Worm (Caenorhabditis elegans) whole organism, young adult: Measurements from ENCODE around the gene srg-28.

Experiments used
- B0019.2 ChIP-seq: fragments of 200-800 bp; sonication (Bioruptor generic); conservative IDR thresholded peaks from 2 replicates; pipeline ENCODE4 v1.3.6; 2022; ENCODE audit warnings: missing genetic modification reagents, missing genetic modification characterization, missing compliant biosample characterization
- F33H1.4 ChIP-seq: fragments of 200-800 bp; sonication (Bioruptor generic); IDR thresholded peaks from 2 replicates; pipeline ENCODE4 v1.3.6; 2022; ENCODE audit warnings: missing genetic modification reagents, missing genetic modification characterization, missing compliant biosample characterization
- efl-1 ChIP-seq: fragments of 150-350 bp; optimal IDR thresholded peaks from 2 replicates; lab custom pipeline; 2014; ENCODE audit warnings: missing biosample characterization, missing genetic modification reagents, missing genetic modification characterization
- hmg-1.2 ChIP-seq: fragments of 200-800 bp; sonication (Bioruptor generic); IDR thresholded peaks from 2 replicates; pipeline ENCODE4 v1.3.6; 2022; ENCODE audit warnings: missing genetic modification reagents, missing genetic modification characterization, missing compliant biosample characterization
- pha-4 ChIP-seq: fragments of 150-350 bp; sonication (generic microtip); optimal IDR thresholded peaks from 2 replicates; lab custom pipeline; 2014; ENCODE audit warnings: missing biosample characterization, missing genetic modification reagents, missing genetic modification characterization
- ztf-26 ChIP-seq: sonication (generic microtip); optimal IDR thresholded peaks from 2 replicates; lab custom pipeline; 2017; ENCODE audit warnings: missing genetic modification characterization, missing compliant biosample characterization

DNA sequence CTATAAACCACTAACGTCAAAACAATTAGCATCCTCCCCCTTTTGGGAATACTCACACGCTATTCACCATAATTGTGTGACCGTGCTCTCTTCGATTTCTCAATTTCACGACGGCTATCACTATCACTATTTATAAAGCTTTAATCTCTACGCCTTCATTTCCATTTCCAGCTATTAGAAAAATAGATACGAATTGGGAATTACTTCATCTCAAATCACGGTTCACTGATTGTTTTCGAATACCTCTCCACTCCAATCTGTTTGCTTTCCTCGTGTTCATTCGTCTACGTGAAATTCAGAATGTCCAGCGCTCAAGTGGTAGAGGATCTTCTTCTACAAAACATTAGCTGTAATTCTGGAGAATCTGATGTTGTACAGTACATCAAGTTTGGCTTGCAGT lies 2.2 kb downstream of the srg-28 start, which contains the start of gene srg-29:
- TF ChIP-seq efl-1 (GFP tag; lab: Kevin White, UChicago) (no peak), F33H1.4 (GFP tag; lab: Robert Waterston, UW) (no peak), ztf-26 (tag; lab: Kevin White, UChicago) (no peak), pha-4 (tag; lab: Kevin White, UChicago) (no peak), B0019.2 (no peak), hmg-1.2 (GFP tag; lab: Robert Waterston, UW) (no peak)
